Fruit fly (Drosophila melanogaster): Measurements from ENCODE around the gene deltaCOP.

dm6 chrX:1877107-1877736 lies 15.6 kb upstream of the deltaCOP start, which contains the start of the genes CG14817 and CG14805:
- peak; percentile 4 for TF ChIP-seq CG17806 (tag; optimal IDR thresholded peaks at IDR 0.05)
- TF ChIP-seq rn (GFP tag; IDR thresholded peaks at IDR 0.05) = no peak
- peak; percentile 76 for TF ChIP-seq CG4496 (GFP tag; IDR thresholded peaks at IDR 0.05)
- TF ChIP-seq Pif1A (GFP tag; optimal IDR thresholded peaks at IDR 0.05) = no peak
- TF ChIP-seq CG15710 (tag; optimal IDR thresholded peaks at IDR 0.05) = peak; percentile 34
- no peak for TF ChIP-seq CG9948 (tag; optimal IDR thresholded peaks at IDR 0.05)
- TF ChIP-seq gl (tag; optimal IDR thresholded peaks at IDR 0.05) = peak; percentile 54
- no peak for TF ChIP-seq CG32121 (GFP tag; IDR thresholded peaks at IDR 0.05)
